Fruit fly (Drosophila melanogaster) whole organism, embryonic: ENCODE results near the gene CG31638.
A peak's percentile ranks its signal among the peaks of the same experiment; 100 is the strongest.

Experiments
- Asciz ChIP-seq: fragments of 200-800 bp; sonication (Bioruptor generic); optimal IDR thresholded peaks from 2 replicates; lab custom pipeline; 2017; ENCODE audit warnings: missing biosample characterization, mild to moderate bottlenecking, missing genetic modification characterization, missing genetic modification reagents
- C15 ChIP-seq: fragments of 200-800 bp; sonication (Bioruptor generic); IDR thresholded peaks from 3 replicates; pipeline ENCODE4 v1.3.6; 2022; ENCODE audit warnings: missing biosample characterization, missing genetic modification characterization
- CG10209 ChIP-seq: fragments of 200-800 bp; sonication (Bioruptor generic); optimal IDR thresholded peaks from 3 replicates; lab custom pipeline; 2017; ENCODE audit warnings: missing biosample characterization, mild to moderate bottlenecking, missing genetic modification characterization, missing genetic modification reagents
- CG10979 ChIP-seq: fragments of 200-800 bp; sonication (Bioruptor generic); optimal IDR thresholded peaks from 2 replicates; lab custom pipeline; 2018; ENCODE audit warnings: missing biosample characterization, mild to moderate bottlenecking, missing genetic modification characterization, moderate library complexity
- CG11093 ChIP-seq: fragments of 200-800 bp; sonication (Bioruptor generic); IDR thresholded peaks from 3 replicates; pipeline ENCODE4 v1.3.6; 2022; ENCODE audit warnings: missing biosample characterization, missing genetic modification characterization
- CG1233 ChIP-seq: fragments of 200-800 bp; sonication (Bioruptor generic); optimal IDR thresholded peaks from 4 replicates; lab custom pipeline; 2018; ENCODE audit warnings: missing biosample characterization, mild to moderate bottlenecking, missing genetic modification characterization
- CG14441 ChIP-seq: fragments of 200-800 bp; sonication (Bioruptor generic); IDR thresholded peaks from 2 replicates; pipeline ENCODE4 v1.3.6; 2022; ENCODE audit warnings: missing biosample characterization, missing genetic modification characterization
- CG14667 ChIP-seq: fragments of 200-800 bp; sonication (Bioruptor generic); IDR thresholded peaks from 2 replicates; pipeline ENCODE4 v1.3.6; 2022; ENCODE audit warnings: missing biosample characterization, missing genetic modification characterization
- CG15514 ChIP-seq: fragments of 200-800 bp; sonication (Bioruptor generic); optimal IDR thresholded peaks from 3 replicates; lab custom pipeline; 2017; ENCODE audit warnings: missing biosample characterization, missing genetic modification characterization, mild to moderate bottlenecking, moderate library complexity, missing genetic modification reagents
- CG16779 ChIP-seq: fragments of 200-800 bp; sonication (Bioruptor generic); IDR thresholded peaks from 2 replicates; pipeline ENCODE4 v1.3.6; 2022; ENCODE audit warnings: missing biosample characterization, missing genetic modification characterization
- CG17912 ChIP-seq: fragments of 200-800 bp; sonication (Bioruptor generic); optimal IDR thresholded peaks from 2 replicates; lab custom pipeline; 2018; ENCODE audit warnings: missing biosample characterization, mild to moderate bottlenecking, missing genetic modification characterization
- CG1832 ChIP-seq: fragments of 200-800 bp; sonication (Bioruptor generic); optimal IDR thresholded peaks from 2 replicates; lab custom pipeline; 2017; ENCODE audit warnings: missing biosample characterization, mild to moderate bottlenecking, missing genetic modification characterization, inconsistent platforms
- CG2116 ChIP-seq: fragments of 200-800 bp; sonication (Bioruptor generic); optimal IDR thresholded peaks from 3 replicates; lab custom pipeline; 2018; ENCODE audit warnings: missing biosample characterization, mild to moderate bottlenecking, missing genetic modification characterization
- CG31365 ChIP-seq: fragments of 200-800 bp; sonication (Bioruptor generic); optimal IDR thresholded peaks from 2 replicates; lab custom pipeline; 2018; ENCODE audit warnings: missing biosample characterization, mild to moderate bottlenecking, missing genetic modification characterization
- CG31388 ChIP-seq: fragments of 200-800 bp; sonication (Bioruptor generic); optimal IDR thresholded peaks from 2 replicates; lab custom pipeline; 2016; ENCODE audit warnings: missing biosample characterization, missing genetic modification characterization
- CG4328 ChIP-seq: fragments of 200-800 bp; sonication (Bioruptor generic); optimal IDR thresholded peaks from 3 replicates; lab custom pipeline; 2017; ENCODE audit warnings: missing biosample characterization, missing genetic modification reagents, missing genetic modification characterization
- CG4424 ChIP-seq: fragments of 200-800 bp; sonication (Bioruptor generic); optimal IDR thresholded peaks from 3 replicates; lab custom pipeline; 2016; ENCODE audit warnings: missing biosample characterization, missing genetic modification characterization
- CG4617 ChIP-seq: fragments of 200-800 bp; sonication (Bioruptor generic); optimal IDR thresholded peaks from 3 replicates; lab custom pipeline; 2016; ENCODE audit warnings: missing biosample characterization, missing genetic modification characterization, borderline replicate concordance
- CG6272 ChIP-seq: fragments of 200-800 bp; sonication (Bioruptor generic); IDR thresholded peaks from 2 replicates; pipeline ENCODE4 v1.3.6; 2022; ENCODE audit warnings: missing biosample characterization, missing genetic modification characterization
- CG8765 ChIP-seq: fragments of 200-800 bp; sonication (Bioruptor generic); IDR thresholded peaks from 2 replicates; pipeline ENCODE4 v1.3.6; 2022; ENCODE audit warnings: missing biosample characterization, missing genetic modification characterization
- CG9817 ChIP-seq: fragments of 200-800 bp; sonication (Bioruptor generic); optimal IDR thresholded peaks from 2 replicates; lab custom pipeline; 2018; ENCODE audit warnings: missing biosample characterization, mild to moderate bottlenecking, missing genetic modification characterization, moderate library complexity
- Dfd ChIP-seq, 2 experiments: fragments of >200 bp; optimal IDR thresholded peaks; 2 replicates each; lab custom pipeline; 2017; ENCODE audit warnings: missing biosample characterization in 2 of 2, missing genetic modification characterization in 2 of 2
- Dll ChIP-seq: fragments of 200-800 bp; sonication (Bioruptor generic); IDR thresholded peaks from 4 replicates; pipeline ENCODE4 v1.3.6; 2022; ENCODE audit warnings: missing biosample characterization, missing genetic modification characterization; ENCODE audit not compliant: partially characterized antibody
- Dp ChIP-seq: fragments of 200-800 bp; sonication (Bioruptor generic); optimal IDR thresholded peaks from 2 replicates; lab custom pipeline; 2018; ENCODE audit warnings: missing biosample characterization, mild to moderate bottlenecking, missing genetic modification characterization, moderate library complexity
- Fer2 ChIP-seq: fragments of 200-800 bp; sonication (Bioruptor generic); optimal IDR thresholded peaks from 2 replicates; lab custom pipeline; 2018; ENCODE audit warnings: missing biosample characterization, mild to moderate bottlenecking, missing genetic modification characterization, moderate library complexity
- Hr51 ChIP-seq, 2 experiments: fragments of 200-800 bp; sonication (Bioruptor generic); optimal IDR thresholded peaks; 2 replicates in 1 of 2; 3 replicates in 1 of 2; lab custom pipeline; 2016 to 2018; ENCODE audit warnings: missing biosample characterization in 2 of 2, missing genetic modification characterization in 2 of 2, mild to moderate bottlenecking in 1 of 2, moderate library complexity in 1 of 2
- MESR4 ChIP-seq: fragments of 200-800 bp; sonication (Bioruptor generic); optimal IDR thresholded peaks from 2 replicates; lab custom pipeline; 2018; ENCODE audit warnings: missing biosample characterization, mild to moderate bottlenecking, missing genetic modification characterization, moderate library complexity
- MTF-1 ChIP-seq: fragments of 200-800 bp; sonication (Bioruptor generic); optimal IDR thresholded peaks from 2 replicates; lab custom pipeline; 2018; ENCODE audit warnings: missing biosample characterization, mild to moderate bottlenecking, missing genetic modification characterization, borderline replicate concordance
- NC2β ChIP-seq: fragments of 200-800 bp; sonication (Bioruptor generic); optimal IDR thresholded peaks from 2 replicates; lab custom pipeline; 2016; ENCODE audit warnings: missing biosample characterization, missing genetic modification characterization
- Spps ChIP-seq: fragments of 200-800 bp; sonication (Bioruptor generic); optimal IDR thresholded peaks from 2 replicates; lab custom pipeline; 2018; ENCODE audit warnings: missing biosample characterization, mild to moderate bottlenecking, missing genetic modification characterization
- Ssrp ChIP-seq: fragments of 200-800 bp; sonication (Bioruptor generic); optimal IDR thresholded peaks from 2 replicates; lab custom pipeline; 2018; ENCODE audit warnings: missing biosample characterization, mild to moderate bottlenecking, missing genetic modification characterization, moderate library complexity
- Stat92E ChIP-seq, 3 experiments: fragments of >200 bp in 2 of 3; fragments of 200-800 bp in 1 of 3; sonication (Bioruptor generic) in 1 of 3; optimal IDR thresholded peaks; 2 replicates each; lab custom pipeline; 2017 to 2019; ENCODE audit warnings: missing biosample characterization in 3 of 3, missing genetic modification characterization in 3 of 3, mild to moderate bottlenecking in 1 of 3, moderate library complexity in 1 of 3
- ara ChIP-seq: fragments of 200-800 bp; sonication (Bioruptor generic); IDR thresholded peaks from 2 replicates; pipeline ENCODE4 v1.3.6; 2022; ENCODE audit warnings: missing biosample characterization, missing genetic modification characterization
- ash1 ChIP-seq: fragments of 200-800 bp; sonication (Bioruptor generic); optimal IDR thresholded peaks from 2 replicates; lab custom pipeline; 2018; ENCODE audit warnings: missing biosample characterization, mild to moderate bottlenecking, missing genetic modification characterization
- cato ChIP-seq: fragments of 200-800 bp; sonication (Bioruptor generic); optimal IDR thresholded peaks from 2 replicates; lab custom pipeline; 2016; ENCODE audit warnings: missing biosample characterization, missing genetic modification characterization, borderline replicate concordance
- crol ChIP-seq: fragments of 200-800 bp; sonication (Bioruptor generic); IDR thresholded peaks from 2 replicates; pipeline ENCODE4 v1.3.6; 2022; ENCODE audit warnings: missing biosample characterization, missing genetic modification characterization
- hkb ChIP-seq, 2 experiments: fragments of 200-800 bp in 1 of 2; fragments of >200 bp in 1 of 2; sonication (Bioruptor generic) in 1 of 2; IDR thresholded peaks in 1 of 2; optimal IDR thresholded peaks in 1 of 2; 2 replicates each; pipeline versions ENCODE4 v1.3.6 to Lab custom; 2017 to 2022; ENCODE audit warnings: missing biosample characterization in 1 of 2, missing genetic modification characterization in 1 of 2
- kah ChIP-seq: fragments of 200-800 bp; sonication (Bioruptor generic); optimal IDR thresholded peaks from 2 replicates; lab custom pipeline; 2018; ENCODE audit warnings: missing biosample characterization, mild to moderate bottlenecking, missing genetic modification characterization
- klu ChIP-seq: fragments of 200-800 bp; sonication (Bioruptor generic); IDR thresholded peaks from 2 replicates; pipeline ENCODE4 v1.3.6; 2022; ENCODE audit warnings: missing biosample characterization, missing genetic modification characterization
- lab ChIP-seq: fragments of 200-800 bp; sonication (Bioruptor generic); optimal IDR thresholded peaks from 3 replicates; lab custom pipeline; 2017; ENCODE audit warnings: missing biosample characterization, missing genetic modification characterization, mild to moderate bottlenecking, moderate library complexity, missing genetic modification reagents
- lola ChIP-seq, 3 experiments: fragments of >200 bp in 2 of 3; fragments of 200-800 bp in 1 of 3; sonication (Bioruptor generic) in 1 of 3; optimal IDR thresholded peaks; 2 replicates each; lab custom pipeline; 2017 to 2019; ENCODE audit warnings: missing biosample characterization in 3 of 3, missing genetic modification characterization in 3 of 3, mild to moderate bottlenecking in 1 of 3, moderate library complexity in 1 of 3
- maf-S ChIP-seq: fragments of 200-800 bp; sonication (Bioruptor generic); optimal IDR thresholded peaks from 2 replicates; lab custom pipeline; 2016; ENCODE audit warnings: missing biosample characterization, missing genetic modification characterization
- oc ChIP-seq: fragments of 200-800 bp; sonication (Bioruptor generic); optimal IDR thresholded peaks from 2 replicates; lab custom pipeline; 2018; ENCODE audit warnings: missing biosample characterization, mild to moderate bottlenecking, missing genetic modification characterization, moderate library complexity
- onecut ChIP-seq: fragments of 200-800 bp; sonication (Bioruptor generic); IDR thresholded peaks from 2 replicates; pipeline ENCODE4 v1.3.6; 2022; ENCODE audit warnings: missing biosample characterization, missing genetic modification characterization
- pan ChIP-seq, 4 experiments: fragments of >200 bp in 3 of 4; fragments of 200-800 bp in 1 of 4; sonication (Bioruptor generic) in 1 of 4; optimal IDR thresholded peaks in 3 of 4; IDR thresholded peaks in 1 of 4; 2 replicates each; pipeline versions ENCODE4 v1.3.6 to Lab custom; 2017 to 2022; ENCODE audit warnings: missing biosample characterization in 2 of 4, missing genetic modification characterization in 2 of 4, mixed read lengths in 1 of 4
- pita ChIP-seq: fragments of 200-800 bp; sonication (Bioruptor generic); optimal IDR thresholded peaks from 2 replicates; lab custom pipeline; 2017; ENCODE audit warnings: missing biosample characterization, mild to moderate bottlenecking, missing genetic modification characterization
- scrt ChIP-seq: fragments of 200-800 bp; sonication (Bioruptor generic); optimal IDR thresholded peaks from 2 replicates; lab custom pipeline; 2018; ENCODE audit warnings: missing biosample characterization, mild to moderate bottlenecking, missing genetic modification characterization, moderate library complexity

Gene CG31638

dm6 chr2L:6479226-6479906 lies 11.5 kb upstream of the CG31638 start (continued):
- TF ChIP-seq CG15514 (GFP tag; lab: Kevin White, UChicago) (peak; percentile 72), Fer2 (peak; percentile 37), crol (GFP tag; lab: Robert Waterston, UW) (no peak), CG4617 (GFP tag; lab: Kevin White, UChicago) (no peak), CG10979 (tag; lab: Kevin White, UChicago) (no peak), CG14667 (GFP tag; lab: Robert Waterston, UW) (no peak), Ssrp (tag; lab: Kevin White, UChicago) (peak; percentile 13), Spps (tag; lab: Kevin White, UChicago) (no peak), lola (GFP tag; optimal IDR thresholded peaks at IDR 0.05; lab: Kevin White, UChicago) (no peak), NC2β (GFP tag; lab: Kevin White, UChicago) (peak; percentile 20), MESR4 (GFP tag; lab: Kevin White, UChicago) (no peak), CG8765 (GFP tag; lab: Robert Waterston, UW) (no peak), Dfd (GFP tag; optimal IDR thresholded peaks at IDR 0.05; lab: Kevin White, UChicago) (no peak), onecut (GFP tag; lab: Robert Waterston, UW) (no peak), CG1832 (no peak), pan (optimal IDR thresholded peaks at IDR 0.05; lab: Kevin White, UChicago) (no peak), pan (GFP tag; optimal IDR thresholded peaks at IDR 0.05 in 1 of 2, IDR thresholded peaks at IDR 0.05 in 1 of 2) (no peak), oc (tag; lab: Kevin White, UChicago) (no peak), pita (GFP tag; lab: Kevin White, UChicago) (no peak), C15 (GFP tag; lab: Robert Waterston, UW) (no peak), CG4328 (GFP tag; lab: Kevin White, UChicago) (peak; percentile 72), Stat92E (GFP tag; optimal IDR thresholded peaks at IDR 0.05; lab: Kevin White, UChicago) (no peak), Asciz (peak; percentile 28), CG31365 (tag; lab: Kevin White, UChicago) (peak; percentile 62), klu (GFP tag; lab: Robert Waterston, UW) (no peak), lab (GFP tag; lab: Kevin White, UChicago) (peak; percentile 80), CG10209 (GFP tag; lab: Kevin White, UChicago) (peak; percentile 36), CG4424 (GFP tag; lab: Kevin White, UChicago) (no peak), hkb (optimal IDR thresholded peaks at IDR 0.05; lab: Kevin White, UChicago) (no peak), hkb (GFP tag; IDR thresholded peaks at IDR 0.05; lab: Robert Waterston, UW) (peak; percentile 47), CG2116 (no peak), CG17912 (peak; percentile 65), CG14441 (no peak), maf-S (GFP tag; lab: Kevin White, UChicago) (no peak), scrt (GFP tag; lab: Kevin White, UChicago) (peak; percentile 97), CG6272 (GFP tag; lab: Robert Waterston, UW) (no peak), ash1 (GFP tag; lab: Kevin White, UChicago) (peak; percentile 39), CG16779 (no peak), Hr51 (GFP tag; optimal IDR thresholded peaks at IDR 0.05; lab: Kevin White, UChicago) (no peak), CG11093 (GFP tag; lab: Robert Waterston, UW) (no peak), kah (GFP tag; lab: Kevin White, UChicago) (peak; percentile 91), ara (GFP tag; lab: Robert Waterston, UW) (no peak), CG1233 (peak; percentile 63), Dll (no peak), Dp (no peak), CG31388 (GFP tag; lab: Kevin White, UChicago) (no peak), cato (no peak), CG9817 (peak; percentile 18), MTF-1 (GFP tag; lab: Kevin White, UChicago) (peak; percentile 62)
- TF ChIP-seq, all 482 proteins: peak for 174
